Worm (Caenorhabditis elegans): ENCODE data around the gene tbg-1.

ce11 chrIII:9616426-9616825, 12.5 kb downstream of the tbg-1 start, which contains the start of gene hcp-3:
- TF ChIP-seq lin-15B (tag; optimal IDR thresholded peaks at IDR 0.05) (no peak), daf-12 (tag; optimal IDR thresholded peaks at IDR 0.05) (no peak), dmd-9 (GFP tag; IDR thresholded peaks at IDR 0.05) (no peak), snpc-4 (tag; optimal IDR thresholded peaks at IDR 0.05) (no peak)
